Worm (Caenorhabditis elegans): ENCODE measurements around the gene C46C11.4.

C46C11.4 gene

ce11 chrX:4647104-4647503, at the start of gene C46C11.4:
Gene C46C11.4 (minus strand): TSS chrX:4647204.
- no peak for TF ChIP-seq unc-62 (GFP tag; optimal IDR thresholded peaks at IDR 0.05)

ce11 chrX:4694611-4695370, 47.8 kb upstream of the C46C11.4 start:
- no peak for TF ChIP-seq unc-62 (GFP tag; optimal IDR thresholded peaks at IDR 0.05)

ce11 chrX:4691148-4691773, 44.3 kb upstream of the C46C11.4 start, which contains the start of gene K02G10.5:
Gene K02G10.5 (minus strand): TSS chrX:4691198.
- no peak for TF ChIP-seq unc-62 (GFP tag; optimal IDR thresholded peaks at IDR 0.05)

- no peak for TF ChIP-seq unc-62 (GFP tag; optimal IDR thresholded peaks at IDR 0.05)
Observed at ce11 chrX:4685579-4685978, 38.6 kb upstream of the C46C11.4 start.

ce11 chrX:4682616-4683015, 35.6 kb upstream of the C46C11.4 start, which contains the start of gene K02G10.15:
Gene K02G10.15 (minus strand): TSS chrX:4682716.
- no peak for TF ChIP-seq unc-62 (GFP tag; optimal IDR thresholded peaks at IDR 0.05)

ce11 chrX:4678029-4678428, 31.0 kb upstream of the C46C11.4 start, which contains the start of gene flp-11:
Gene flp-11 (minus strand): TSS chrX:4678129.
- no peak for TF ChIP-seq unc-62 (GFP tag; optimal IDR thresholded peaks at IDR 0.05)

ce11 chrX:4676702-4677101, 29.7 kb upstream of the C46C11.4 start:
- TF ChIP-seq unc-62 (GFP tag; optimal IDR thresholded peaks at IDR 0.05), result no peak

- TF ChIP-seq unc-62 (GFP tag; optimal IDR thresholded peaks at IDR 0.05), result no peak
Observed at ce11 chrX:4673165-4673756, 26.3 kb upstream of the C46C11.4 start, which contains the start of gene tmem-135. Gene tmem-135 (plus strand): TSS chrX:4673706.

- TF ChIP-seq unc-62 (GFP tag; optimal IDR thresholded peaks at IDR 0.05), result no peak
Observed at ce11 chrX:4671837-4672236, 24.8 kb upstream of the C46C11.4 start.

ce11 chrX:4667788-4668187, 20.8 kb upstream of the C46C11.4 start, which contains the start of gene mfsd-12:
Gene mfsd-12 (plus strand): TSS chrX:4668088.
- no peak for TF ChIP-seq unc-62 (GFP tag; optimal IDR thresholded peaks at IDR 0.05)

ce11 chrX:4664649-4665048, 17.6 kb upstream of the C46C11.4 start:
- TF ChIP-seq unc-62 (GFP tag; optimal IDR thresholded peaks at IDR 0.05), result no peak

ce11 chrX:4662964-4663684, 16.1 kb upstream of the C46C11.4 start:
- no peak for TF ChIP-seq unc-62 (GFP tag; optimal IDR thresholded peaks at IDR 0.05)

- no peak for TF ChIP-seq unc-62 (GFP tag; optimal IDR thresholded peaks at IDR 0.05)
Observed at ce11 chrX:4662293-4662825, 15.4 kb upstream of the C46C11.4 start.

ce11 chrX:4660268-4660880, 13.4 kb upstream of the C46C11.4 start, which contains the start of gene nhr-45:
Gene nhr-45 (minus strand): TSS chrX:4660318.
- TF ChIP-seq unc-62 (GFP tag; optimal IDR thresholded peaks at IDR 0.05), result no peak

ce11 chrX:4658706-4659105, 11.7 kb upstream of the C46C11.4 start:
- no peak for TF ChIP-seq unc-62 (GFP tag; optimal IDR thresholded peaks at IDR 0.05)
